Fruit fly (Drosophila melanogaster): Measurements from ENCODE around the gene CG7299.

- TF ChIP-seq psq (optimal IDR thresholded peaks at IDR 0.05) (no peak), insv (optimal IDR thresholded peaks at IDR 0.05) (no peak), ttk (optimal IDR thresholded peaks at IDR 0.05) (no peak), Sin3A (optimal IDR thresholded peaks at IDR 0.05) (no peak), h (optimal IDR thresholded peaks at IDR 0.05) (no peak), Myc (optimal IDR thresholded peaks at IDR 0.05) (no peak)
Observed at dm6 chr2L:10706267-10706666, 22.1 kb upstream of the CG7299 start.
